Worm (Caenorhabditis elegans) whole organism, young adult: ENCODE data around the gene nas-25.

Source experiments
- F37B4.10 ChIP-seq: fragments of 200-800 bp; sonication (Bioruptor generic); IDR thresholded peaks from 2 replicates; pipeline ENCODE4 v1.3.6; 2022; ENCODE audit warnings: missing genetic modification characterization, missing compliant biosample characterization
- F52B5.7 ChIP-seq: sonication (generic microtip); optimal IDR thresholded peaks from 2 replicates; lab custom pipeline; 2016; ENCODE audit warnings: mild to moderate bottlenecking, missing genetic modification characterization, missing compliant biosample characterization
- ekl-4 ChIP-seq: fragments of 200-800 bp; sonication (Bioruptor generic); IDR thresholded peaks from 2 replicates; pipeline ENCODE4 v1.3.6; 2022; ENCODE audit warnings: missing genetic modification reagents, missing genetic modification characterization, missing compliant biosample characterization
- nhr-90 ChIP-seq: sonication (generic microtip); optimal IDR thresholded peaks from 2 replicates; lab custom pipeline; 2016; ENCODE audit warnings: missing genotype, mild to moderate bottlenecking, missing genetic modification characterization, missing compliant biosample characterization

ce11 chrII:8866844-8867243 is 41.0 kb downstream of the nas-25 start:
- TF ChIP-seq nhr-90 (tag; lab: Kevin White, UChicago) (no peak), ekl-4 (no peak), F52B5.7 (no peak), F37B4.10 (GFP tag; lab: Robert Waterston, UW) (no peak)
